Worm (Caenorhabditis elegans) whole organism, midembryonic: ENCODE results near the gene flp-10.

Experiments
- T22C8.4 ChIP-seq: fragments of 200-800 bp; sonication (Bioruptor generic); IDR thresholded peaks from 2 replicates; pipeline ENCODE4 v1.3.6; 2022; ENCODE audit warnings: missing genetic modification characterization, missing compliant biosample characterization
- cog-1 ChIP-seq: sonication (generic microtip); optimal IDR thresholded peaks from 2 replicates; lab custom pipeline; 2016; ENCODE audit warnings: missing genetic modification characterization, missing compliant biosample characterization
- flt-1 ChIP-seq: fragments of 200-800 bp; sonication (Bioruptor generic); IDR thresholded peaks from 2 replicates; pipeline ENCODE4 v1.3.6; 2022; ENCODE audit warnings: missing genetic modification characterization, missing compliant biosample characterization
- klf-2 ChIP-seq: fragments of 200-800 bp; sonication (Bioruptor generic); conservative IDR thresholded peaks from 2 replicates; pipeline ENCODE4 v1.3.6; 2022; ENCODE audit warnings: missing genetic modification reagents, missing genetic modification characterization, missing compliant biosample characterization
- med-1 ChIP-seq: sonication (generic microtip); optimal IDR thresholded peaks from 2 replicates; lab custom pipeline; 2017; ENCODE audit warnings: missing genetic modification characterization, mild to moderate bottlenecking, missing compliant biosample characterization, antibody characterized with exemption, missing genetic modification reagents; ENCODE audit not compliant: insufficient read depth
- ref-1 ChIP-seq: fragments of 200-800 bp; sonication (Bioruptor generic); conservative IDR thresholded peaks from 2 replicates; pipeline ENCODE4 v1.3.6; 2022; ENCODE audit warnings: missing genetic modification reagents, missing genetic modification characterization, missing compliant biosample characterization
- tab-1 ChIP-seq: fragments of 200-800 bp; sonication (Bioruptor generic); IDR thresholded peaks from 2 replicates; pipeline ENCODE4 v1.3.6; 2022; ENCODE audit warnings: missing genetic modification characterization, missing compliant biosample characterization
- ztf-23 ChIP-seq: fragments of 200-800 bp; sonication (Bioruptor generic); IDR thresholded peaks from 2 replicates; pipeline ENCODE4 v1.3.6; 2022; ENCODE audit warnings: missing genetic modification reagents, missing genetic modification characterization, missing compliant biosample characterization
- ztf-29 ChIP-seq: fragments of 200-800 bp; sonication (Bioruptor generic); IDR thresholded peaks from 2 replicates; pipeline ENCODE4 v1.3.6; 2022; ENCODE audit warnings: missing genetic modification reagents, missing genetic modification characterization, missing compliant biosample characterization

The flp-10 gene

ce11 chrIV:7844333-7844973 lies 24.3 kb upstream of the flp-10 start:
- TF ChIP-seq T22C8.4 (GFP tag; lab: Robert Waterston, UW) (no peak), flt-1 (GFP tag; lab: Robert Waterston, UW) (no peak), ztf-29 (GFP tag; lab: Robert Waterston, UW) (no peak), klf-2 (GFP tag; lab: Robert Waterston, UW) (no peak), ref-1 (GFP tag; lab: Robert Waterston, UW) (no peak), ztf-23 (GFP tag; lab: Robert Waterston, UW) (no peak), cog-1 (no peak), med-1 (no peak), tab-1 (GFP tag; lab: Robert Waterston, UW) (no peak)

ce11 chrIV:7845585-7845984 lies 23.1 kb upstream of the flp-10 start:
- TF ChIP-seq T22C8.4 (GFP tag; lab: Robert Waterston, UW) (no peak), cog-1 (peak; percentile 80), ztf-29 (GFP tag; lab: Robert Waterston, UW) (0 out of 2 replicates have a peak, but pooled peaks have one; percentile 42), med-1 (no peak), tab-1 (GFP tag; lab: Robert Waterston, UW) (no peak), ref-1 (GFP tag; lab: Robert Waterston, UW) (no peak; the same call in 1 of the 2 replicates), ztf-23 (GFP tag; lab: Robert Waterston, UW) (0 out of 2 replicates have a peak, but pooled peaks have one; percentile 50), flt-1 (GFP tag; lab: Robert Waterston, UW) (no peak; the same call in 1 of the 2 replicates), klf-2 (GFP tag; lab: Robert Waterston, UW) (no peak)

ce11 chrIV:7846386-7846785 lies 22.3 kb upstream of the flp-10 start, which contains the start of gene C06A6.2:
C06A6.2 (plus strand) TSS chrIV:7846622.
- TF ChIP-seq flt-1 (GFP tag; lab: Robert Waterston, UW) (no peak), tab-1 (GFP tag; lab: Robert Waterston, UW) (no peak), ref-1 (GFP tag; lab: Robert Waterston, UW) (no peak), cog-1 (no peak), med-1 (no peak), ztf-23 (GFP tag; lab: Robert Waterston, UW) (no peak), klf-2 (GFP tag; lab: Robert Waterston, UW) (no peak), T22C8.4 (GFP tag; lab: Robert Waterston, UW) (no peak), ztf-29 (GFP tag; lab: Robert Waterston, UW) (no peak)

ce11 chrIV:7849235-7849634 lies 19.5 kb upstream of the flp-10 start:
- TF ChIP-seq flt-1 (GFP tag; lab: Robert Waterston, UW) (no peak), tab-1 (GFP tag; lab: Robert Waterston, UW) (no peak)

ce11 chrIV:7850329-7850728 lies 18.4 kb upstream of the flp-10 start:
- TF ChIP-seq T22C8.4 (GFP tag; lab: Robert Waterston, UW) (no peak), ztf-23 (GFP tag; lab: Robert Waterston, UW) (no peak), tab-1 (GFP tag; lab: Robert Waterston, UW) (no peak), ref-1 (GFP tag; lab: Robert Waterston, UW) (no peak), ztf-29 (GFP tag; lab: Robert Waterston, UW) (no peak), flt-1 (GFP tag; lab: Robert Waterston, UW) (no peak), med-1 (no peak), cog-1 (no peak), klf-2 (GFP tag; lab: Robert Waterston, UW) (no peak)

- TF ChIP-seq klf-2 (GFP tag; lab: Robert Waterston, UW) (no peak), ztf-23 (GFP tag; lab: Robert Waterston, UW) (no peak), ref-1 (GFP tag; lab: Robert Waterston, UW) (no peak), med-1 (no peak), tab-1 (GFP tag; lab: Robert Waterston, UW) (no peak), ztf-29 (GFP tag; lab: Robert Waterston, UW) (no peak), cog-1 (no peak), T22C8.4 (GFP tag; lab: Robert Waterston, UW) (no peak), flt-1 (GFP tag; lab: Robert Waterston, UW) (no peak)
These were observed 17.4 kb upstream of the flp-10 start for ce11 chrIV:7851291-7851690.

ce11 chrIV:7870451-7870850 lies 1.7 kb downstream of the flp-10 start, which contains the start of gene T06C10.3:
T06C10.3 (plus strand) TSS chrIV:7870751.
- TF ChIP-seq T22C8.4 (GFP tag; lab: Robert Waterston, UW), result no peak
- TF ChIP-seq med-1, result no peak
- no peak for TF ChIP-seq tab-1 (GFP tag; lab: Robert Waterston, UW)
- TF ChIP-seq ztf-29 (GFP tag; lab: Robert Waterston, UW), result no peak

- no peak for TF ChIP-seq T22C8.4 (GFP tag; lab: Robert Waterston, UW)
These were observed 8.5 kb downstream of the flp-10 start for ce11 chrIV:7877255-7877654.

ce11 chrIV:7877781-7878180 lies 9.1 kb downstream of the flp-10 start, which contains the start of gene kin-26:
kin-26 (minus strand) TSS chrIV:7877881.
- TF ChIP-seq tab-1 (GFP tag; lab: Robert Waterston, UW), result no peak
- no peak for TF ChIP-seq cog-1
- no peak for TF ChIP-seq ztf-29 (GFP tag; lab: Robert Waterston, UW)
- TF ChIP-seq T22C8.4 (GFP tag; lab: Robert Waterston, UW), result no peak
- no peak for TF ChIP-seq flt-1 (GFP tag; lab: Robert Waterston, UW)
- no peak for TF ChIP-seq ref-1 (GFP tag; lab: Robert Waterston, UW)
- TF ChIP-seq ztf-23 (GFP tag; lab: Robert Waterston, UW), result no peak
- no peak for TF ChIP-seq klf-2 (GFP tag; lab: Robert Waterston, UW)
- TF ChIP-seq med-1, result no peak

ce11 chrIV:7879017-7879416 lies 10.3 kb downstream of the flp-10 start, which contains the start of gene srt-73:
srt-73 (plus strand) TSS chrIV:7879317.
- TF ChIP-seq ztf-29 (GFP tag; lab: Robert Waterston, UW) (no peak), ztf-23 (GFP tag; lab: Robert Waterston, UW) (no peak), flt-1 (GFP tag; lab: Robert Waterston, UW) (no peak), ref-1 (GFP tag; lab: Robert Waterston, UW) (no peak)
